Fruit fly (Drosophila melanogaster) whole organism: ENCODE data around the gene CG13449.

Experiments used
- CG8478 ChIP-seq: fragments of >200 bp; optimal IDR thresholded peaks from 2 replicates; lab custom pipeline; 2018; ENCODE audit warnings: inconsistent platforms
- Dll ChIP-seq: fragments of >200 bp; optimal IDR thresholded peaks from 2 replicates; lab custom pipeline; 2017
- EcR ChIP-seq, 2 experiments: fragments of >200 bp; optimal IDR thresholded peaks; 2 replicates each; lab custom pipeline; 2017; ENCODE audit warnings: missing biosample characterization in 2 of 2, missing genetic modification characterization in 2 of 2, missing genetic modification reagents in 2 of 2
- pan ChIP-seq: fragments of >200 bp; optimal IDR thresholded peaks from 2 replicates; lab custom pipeline; 2017
- psq ChIP-seq: fragments of >200 bp; optimal IDR thresholded peaks from 2 replicates; lab custom pipeline; 2017
- usp ChIP-seq: fragments of >200 bp; optimal IDR thresholded peaks from 2 replicates; lab custom pipeline; 2017; ENCODE audit warnings: missing biosample characterization, missing genetic modification characterization, mixed read lengths

dm6 chr3L:15637618-15638017 lies 25.0 kb upstream of the CG13449 start:
- TF ChIP-seq CG8478 (lab: Kevin White, UChicago) (no peak), usp (GFP tag; lab: Kevin White, UChicago) (no peak), Dll (lab: Kevin White, UChicago) (no peak), psq (lab: Kevin White, UChicago) (no peak), EcR (GFP tag; optimal IDR thresholded peaks at IDR 0.05; lab: Kevin White, UChicago) (no peak), pan (lab: Kevin White, UChicago) (no peak)
